Fruit fly (Drosophila melanogaster): ENCODE results near the gene CG10600.

The CG10600 gene

dm6 chr2L:18878439-18878838 is 39.0 kb upstream of the CG10600 start:
- TF ChIP-seq sage (GFP tag; optimal IDR thresholded peaks at IDR 0.05) (no peak), pan (optimal IDR thresholded peaks at IDR 0.05) (no peak), dmrt93B (GFP tag; optimal IDR thresholded peaks at IDR 0.05) (no peak), jim (GFP tag; optimal IDR thresholded peaks at IDR 0.05) (no peak), dl (GFP tag; optimal IDR thresholded peaks at IDR 0.05; ENCODE audit: insufficient read depth in 1 of 2, partially characterized antibody in 2 of 2) (no peak), Dif (GFP tag; optimal IDR thresholded peaks at IDR 0.05; ENCODE audit: partially characterized antibody) (no peak), h (GFP tag; optimal IDR thresholded peaks at IDR 0.05) (no peak), fru (GFP tag; optimal IDR thresholded peaks at IDR 0.05) (no peak), brk (GFP tag; optimal IDR thresholded peaks at IDR 0.05) (no peak), Hr78 (GFP tag; optimal IDR thresholded peaks at IDR 0.05) (no peak), Hr83 (GFP tag; optimal IDR thresholded peaks at IDR 0.05; ENCODE audit: poor library complexity, severe bottlenecking) (no peak), GATAd (GFP tag; optimal IDR thresholded peaks at IDR 0.05) (no peak), Abd-B (GFP tag; optimal IDR thresholded peaks at IDR 0.05) (no peak), Dfd (GFP tag; optimal IDR thresholded peaks at IDR 0.05) (no peak), Vsx2 (GFP tag; optimal IDR thresholded peaks at IDR 0.05; ENCODE audit: partially characterized antibody) (no peak)

dm6 chr2L:18875213-18875612 is 35.7 kb upstream of the CG10600 start:
- TF ChIP-seq Jra (GFP tag; optimal IDR thresholded peaks at IDR 0.05) (no peak), Rel (GFP tag; optimal IDR thresholded peaks at IDR 0.05) (no peak), Rel (tag; optimal IDR thresholded peaks at IDR 0.05) (no peak)

- no peak for TF ChIP-seq HLH106 (tag; optimal IDR thresholded peaks at IDR 0.05)
- peak; percentile 5 for TF ChIP-seq psq (GFP tag; optimal IDR thresholded peaks at IDR 0.05)
- peak; percentile 18 for TF ChIP-seq ey (GFP tag; optimal IDR thresholded peaks at IDR 0.05)
- TF ChIP-seq OdsH (GFP tag; optimal IDR thresholded peaks at IDR 0.05): peak; percentile 26
- TF ChIP-seq dsf (GFP tag; optimal IDR thresholded peaks at IDR 0.05; ENCODE audit: borderline replicate concordance): no peak
- TF ChIP-seq usp (GFP tag; optimal IDR thresholded peaks at IDR 0.05): no peak
- peak in 1 of 2 experiments; percentile 31 for TF ChIP-seq foxo (GFP tag; optimal IDR thresholded peaks at IDR 0.05)
- no peak for TF ChIP-seq Sp1 (GFP tag; optimal IDR thresholded peaks at IDR 0.05)
- TF ChIP-seq Rel (GFP tag; optimal IDR thresholded peaks at IDR 0.05): no peak
- TF ChIP-seq Rel (tag; optimal IDR thresholded peaks at IDR 0.05): no peak
Observed at dm6 chr2L:18871822-18872221, 32.3 kb upstream of the CG10600 start.

dm6 chr2L:18867815-18868214 is 28.3 kb upstream of the CG10600 start:
- no peak for TF ChIP-seq Dif (GFP tag; optimal IDR thresholded peaks at IDR 0.05; ENCODE audit: partially characterized antibody)
- TF ChIP-seq Myc (optimal IDR thresholded peaks at IDR 0.05): no peak
- no peak for TF ChIP-seq psq (GFP tag; optimal IDR thresholded peaks at IDR 0.05)

DNA sequence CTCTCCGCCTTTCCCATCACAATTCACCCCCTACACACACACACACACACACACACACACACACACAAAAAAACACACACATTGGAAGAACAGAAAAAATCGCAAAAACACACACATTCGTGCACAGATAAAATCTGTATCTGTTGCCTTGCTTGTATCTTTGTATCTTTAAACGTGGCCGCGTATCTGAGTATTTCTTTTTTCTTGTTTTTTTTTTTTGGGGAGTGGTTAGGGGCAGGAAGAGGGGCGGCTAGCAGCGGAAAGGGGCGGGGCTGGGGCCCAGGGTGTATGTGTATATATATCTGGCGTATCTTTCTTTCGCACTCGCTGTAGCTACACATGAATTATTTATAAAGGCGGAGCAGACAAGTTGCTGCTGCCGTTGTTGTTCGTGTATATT is 27.1 kb upstream of the CG10600 start:
- TF ChIP-seq Dfd (GFP tag; optimal IDR thresholded peaks at IDR 0.05) (peak; percentile 53), jim (GFP tag; optimal IDR thresholded peaks at IDR 0.05) (peak; percentile 81), fru (GFP tag; optimal IDR thresholded peaks at IDR 0.05) (no peak)

DNA sequence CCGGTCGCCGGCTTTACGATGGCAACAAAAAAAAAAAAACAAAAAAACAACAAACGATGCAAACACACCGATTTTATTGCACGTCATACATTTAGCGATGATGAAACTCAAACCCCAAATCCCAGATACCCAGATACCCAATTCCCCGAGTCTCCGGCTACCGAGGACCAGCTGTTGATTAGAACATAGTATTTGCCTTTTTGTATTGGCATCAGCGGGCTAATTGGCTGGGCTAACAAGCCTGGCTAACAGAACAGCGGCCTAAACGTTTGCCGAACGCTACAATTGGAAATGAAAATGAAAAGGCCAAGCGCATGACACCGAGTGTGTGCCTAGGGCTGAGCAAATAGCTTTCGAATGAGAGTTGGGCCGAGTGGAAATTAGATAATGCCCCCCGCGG is 25.5 kb upstream of the CG10600 start:
- no peak for TF ChIP-seq woc (GFP tag; optimal IDR thresholded peaks at IDR 0.05)
- TF ChIP-seq usp (GFP tag; optimal IDR thresholded peaks at IDR 0.05): no peak

- TF ChIP-seq foxo (GFP tag; optimal IDR thresholded peaks at IDR 0.05): peak in 1 of 2 experiments; percentile 40
- TF ChIP-seq CG9705 (GFP tag; optimal IDR thresholded peaks at IDR 0.05): peak; percentile 21
- peak; percentile 40 for TF ChIP-seq h (GFP tag; optimal IDR thresholded peaks at IDR 0.05)
- no peak for TF ChIP-seq Dif (GFP tag; optimal IDR thresholded peaks at IDR 0.05; ENCODE audit: partially characterized antibody)
- TF ChIP-seq psq (GFP tag; optimal IDR thresholded peaks at IDR 0.05): peak; percentile 4
- TF ChIP-seq dmrt93B (GFP tag; optimal IDR thresholded peaks at IDR 0.05): peak; percentile 43
- TF ChIP-seq HLH106 (tag; optimal IDR thresholded peaks at IDR 0.05): peak; percentile 16
- peak; percentile 55 for TF ChIP-seq rgr (GFP tag; optimal IDR thresholded peaks at IDR 0.05)
- TF ChIP-seq ey (GFP tag; optimal IDR thresholded peaks at IDR 0.05): no peak
- peak; percentile 78 for TF ChIP-seq Hr83 (GFP tag; optimal IDR thresholded peaks at IDR 0.05; ENCODE audit: poor library complexity, severe bottlenecking)
- TF ChIP-seq tai (GFP tag; optimal IDR thresholded peaks at IDR 0.05): no peak
- peak; percentile 40 for TF ChIP-seq OdsH (GFP tag; optimal IDR thresholded peaks at IDR 0.05)
- TF ChIP-seq CrebA (GFP tag; optimal IDR thresholded peaks at IDR 0.05; ENCODE audit: borderline replicate concordance): no peak
Observed at dm6 chr2L:18864093-18864492, 24.6 kb upstream of the CG10600 start.
